Worm (Caenorhabditis elegans): ENCODE data around the gene K02E7.12.

DNA sequence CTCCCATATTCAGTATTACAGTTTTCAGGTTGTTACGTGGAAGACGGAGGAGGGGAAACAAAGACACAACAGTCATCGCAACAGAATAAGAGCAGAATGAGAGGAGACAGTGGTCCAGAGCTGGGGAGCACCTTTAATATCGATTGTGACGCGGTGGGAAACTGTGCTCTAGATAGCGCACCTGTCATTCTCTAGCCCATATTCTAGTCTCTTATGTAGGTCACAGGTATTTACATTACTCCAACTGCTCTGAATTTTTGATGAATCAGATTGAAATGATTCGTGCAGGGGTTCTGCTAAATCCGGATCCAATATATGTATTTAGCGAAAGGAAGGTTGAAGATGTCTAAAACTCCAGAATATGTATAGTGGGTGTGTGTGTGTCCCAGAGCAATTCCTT is 28.7 kb upstream of the K02E7.12 start, which contains the start of gene fbxb-41:
- TF ChIP-seq lin-11 (tag; optimal IDR thresholded peaks at IDR 0.05) (no peak), F13H6.1 (tag; optimal IDR thresholded peaks at IDR 0.05) (no peak)

Data from whole organism, L2 larva.